Worm (Caenorhabditis elegans) whole organism, L4 larva: Measurements from ENCODE around the gene acdh-11.

Source experiments
- Y75B8A.6 ChIP-seq: fragments of 200-800 bp; sonication (Bioruptor generic); IDR thresholded peaks from 2 replicates; pipeline ENCODE4 v1.3.6; 2022; ENCODE audit warnings: missing genetic modification reagents, missing genetic modification characterization, missing compliant biosample characterization
- hif-1 ChIP-seq, 2 experiments: sonication (generic microtip); optimal IDR thresholded peaks; 2 replicates each; lab custom pipeline; 2016 to 2017; ENCODE audit warnings: missing compliant biosample characterization in 2 of 2, missing genetic modification characterization in 2 of 2, missing genetic modification reagents in 2 of 2, missing genotype in 2 of 2, mild to moderate bottlenecking in 1 of 2
- lin-1 ChIP-seq: fragments of 200-800 bp; sonication (Bioruptor generic); IDR thresholded peaks from 2 replicates; pipeline ENCODE4 v1.3.6; 2022; ENCODE audit warnings: missing genetic modification reagents, missing genetic modification characterization, missing compliant biosample characterization
- nhr-25 ChIP-seq: sonication (generic microtip); optimal IDR thresholded peaks from 2 replicates; lab custom pipeline; 2017; ENCODE audit warnings: missing genetic modification characterization, mild to moderate bottlenecking, missing compliant biosample characterization, antibody characterized with exemption, moderate library complexity, borderline replicate concordance; ENCODE audit not compliant: insufficient read depth
- nhr-6 ChIP-seq: fragments of 150-350 bp; optimal IDR thresholded peaks from 2 replicates; lab custom pipeline; 2014; ENCODE audit warnings: missing biosample characterization, missing genetic modification characterization
- skn-1 ChIP-seq: fragments of 150-350 bp; optimal IDR thresholded peaks from 2 replicates; lab custom pipeline; 2014; ENCODE audit warnings: missing biosample characterization, missing genetic modification characterization
- unc-62 ChIP-seq, 3 experiments: fragments of 150-350 bp in 1 of 3; sonication (generic microtip); optimal IDR thresholded peaks in 2 of 3; peaks in 1 of 3; 1 replicate in 1 of 3; 2 replicates in 2 of 3; lab custom pipeline; 2014 to 2017; ENCODE audit warnings: missing biosample characterization in 3 of 3, missing genetic modification characterization in 3 of 3, missing genetic modification reagents in 3 of 3, missing genotype in 1 of 3
- zag-1 ChIP-seq: fragments of 150-350 bp; optimal IDR thresholded peaks from 2 replicates; lab custom pipeline; 2014; ENCODE audit warnings: missing biosample characterization, missing genetic modification characterization

ce11 chrIII:10592729-10593128 lies 26.7 kb downstream of the acdh-11 start, which contains the start of gene Y45F3A.8:
- no peak for TF ChIP-seq hif-1 (tag; optimal IDR thresholded peaks at IDR 0.05; lab: Kevin White, UChicago)
- no peak for TF ChIP-seq zag-1 (tag; lab: Kevin White, UChicago)
- TF ChIP-seq Y75B8A.6, result no peak
- no peak for TF ChIP-seq lin-1 (GFP tag; lab: Robert Waterston, UW)
- TF ChIP-seq unc-62 (GFP tag; optimal IDR thresholded peaks at IDR 0.05 in 1 of 2; lab: Kevin White, UChicago), result no peak
- TF ChIP-seq unc-62 (tag; optimal IDR thresholded peaks at IDR 0.05; lab: Kevin White, UChicago), result no peak
- TF ChIP-seq nhr-6 (tag; lab: Kevin White, UChicago), result no peak
- TF ChIP-seq skn-1, result no peak
- no peak for TF ChIP-seq nhr-25 (tag; lab: Kevin White, UChicago)
